Worm (Caenorhabditis elegans) whole organism, L4 larva: ENCODE data around the gene D1054.8.

ENCODE experiments used
- F37D6.2 ChIP-seq: sonication (generic microtip); optimal IDR thresholded peaks from 2 replicates; lab custom pipeline; 2016; ENCODE audit warnings: mild to moderate bottlenecking, missing genetic modification characterization, missing compliant biosample characterization
- F44E2.7 ChIP-seq: fragments of 200-800 bp; sonication (Bioruptor generic); IDR thresholded peaks from 2 replicates; pipeline ENCODE4 v2.1.2; 2022; ENCODE audit warnings: missing genetic modification characterization, missing compliant biosample characterization
- F49E8.2 ChIP-seq: sonication (generic microtip); optimal IDR thresholded peaks from 2 replicates; lab custom pipeline; 2016; ENCODE audit warnings: missing compliant biosample characterization, mild to moderate bottlenecking, missing genetic modification characterization, borderline replicate concordance
- T20F7.1 ChIP-seq: fragments of 200-800 bp; sonication (Bioruptor generic); optimal IDR thresholded peaks from 2 replicates; lab custom pipeline; 2018; ENCODE audit warnings: mild to moderate bottlenecking, missing genetic modification characterization, missing compliant biosample characterization
- Y105C5A.15 ChIP-seq: fragments of 200-800 bp; sonication (Bioruptor generic); IDR thresholded peaks from 2 replicates; pipeline ENCODE4 v1.3.6; 2022; ENCODE audit warnings: missing genetic modification characterization, missing compliant biosample characterization
- Y5F2A.4 ChIP-seq: fragments of 200-800 bp; sonication (Bioruptor generic); optimal IDR thresholded peaks from 2 replicates; lab custom pipeline; 2018; ENCODE audit warnings: mild to moderate bottlenecking, missing genetic modification characterization, missing compliant biosample characterization
- Y75B8A.6 ChIP-seq: fragments of 200-800 bp; sonication (Bioruptor generic); IDR thresholded peaks from 2 replicates; pipeline ENCODE4 v1.3.6; 2022; ENCODE audit warnings: missing genetic modification reagents, missing genetic modification characterization, missing compliant biosample characterization
- ZK337.2 ChIP-seq: fragments of 200-800 bp; sonication (Bioruptor generic); IDR thresholded peaks from 2 replicates; pipeline ENCODE4 v1.3.6; 2022; ENCODE audit warnings: missing genetic modification reagents, missing genetic modification characterization, missing compliant biosample characterization
- aha-1 ChIP-seq: fragments of 150-350 bp; peaks from one replicate; lab custom pipeline; 2014; ENCODE audit warnings: missing biosample characterization, missing genetic modification characterization
- ceh-28 ChIP-seq: fragments of 150-350 bp; optimal IDR thresholded peaks from 2 replicates; lab custom pipeline; 2014; ENCODE audit warnings: missing biosample characterization, missing genetic modification reagents, missing genetic modification characterization
- cey-2 ChIP-seq: sonication (generic microtip); optimal IDR thresholded peaks from 3 replicates; lab custom pipeline; 2017; ENCODE audit warnings: missing genetic modification characterization, mild to moderate bottlenecking, missing compliant biosample characterization, antibody characterized with exemption, borderline replicate concordance; ENCODE audit not compliant: insufficient read depth
- daf-12 ChIP-seq: fragments of 150-350 bp; optimal IDR thresholded peaks from 2 replicates; lab custom pipeline; 2014; ENCODE audit warnings: missing biosample characterization, missing genetic modification reagents, missing genetic modification characterization
- daf-19 ChIP-seq: fragments of 200-800 bp; sonication (Bioruptor generic); conservative IDR thresholded peaks from 2 replicates; pipeline ENCODE4 v1.3.6; 2022; ENCODE audit warnings: missing genetic modification characterization, missing compliant biosample characterization
- dmd-9 ChIP-seq: fragments of 200-800 bp; sonication (Bioruptor generic); IDR thresholded peaks from 2 replicates; pipeline ENCODE4 v1.3.6; 2022; ENCODE audit warnings: missing genetic modification reagents, missing genetic modification characterization, missing compliant biosample characterization
- dpl-1 ChIP-seq: fragments of 150-350 bp; optimal IDR thresholded peaks from 2 replicates; lab custom pipeline; 2014; ENCODE audit warnings: missing biosample characterization, missing genetic modification reagents, missing genetic modification characterization
- duxl-1 ChIP-seq: sonication (generic microtip); optimal IDR thresholded peaks from 2 replicates; lab custom pipeline; 2016; ENCODE audit warnings: mild to moderate bottlenecking, missing genetic modification characterization, moderate library complexity, missing compliant biosample characterization; ENCODE audit not compliant: poor library complexity
- egl-27 ChIP-seq: sonication (generic microtip); optimal IDR thresholded peaks from 3 replicates; lab custom pipeline; 2017; ENCODE audit warnings: missing biosample characterization, missing genetic modification reagents, missing genetic modification characterization
- gei-8 ChIP-seq: fragments of 200-800 bp; sonication (Bioruptor generic); optimal IDR thresholded peaks from 2 replicates; lab custom pipeline; 2018; ENCODE audit warnings: mild to moderate bottlenecking, missing genetic modification characterization, missing compliant biosample characterization
- hif-1 ChIP-seq, 2 experiments: sonication (generic microtip); optimal IDR thresholded peaks; 2 replicates each; lab custom pipeline; 2016 to 2017; ENCODE audit warnings: missing compliant biosample characterization in 2 of 2, missing genetic modification characterization in 2 of 2, missing genetic modification reagents in 2 of 2, missing genotype in 2 of 2, mild to moderate bottlenecking in 1 of 2
- hlh-11 ChIP-seq: fragments of 200-800 bp; sonication (Bioruptor generic); optimal IDR thresholded peaks from 2 replicates; lab custom pipeline; 2018; ENCODE audit warnings: mild to moderate bottlenecking, missing genetic modification characterization, missing compliant biosample characterization
- hlh-30 ChIP-seq: sonication (generic microtip); optimal IDR thresholded peaks from 2 replicates; lab custom pipeline; 2017; ENCODE audit warnings: antibody characterized with exemption, mild to moderate bottlenecking, missing genetic modification characterization, missing compliant biosample characterization; ENCODE audit not compliant: insufficient read depth
- lin-13 ChIP-seq: fragments of 150-350 bp; optimal IDR thresholded peaks from 2 replicates; lab custom pipeline; 2014; ENCODE audit warnings: missing biosample characterization, missing genetic modification reagents, missing genetic modification characterization
- lsy-2 ChIP-seq, 2 experiments: fragments of 150-350 bp in 1 of 2; sonication (generic microtip) in 1 of 2; optimal IDR thresholded peaks; 2 replicates each; lab custom pipeline; 2014 to 2017; ENCODE audit warnings: missing biosample characterization in 2 of 2, missing genetic modification characterization in 2 of 2
- mdl-1 ChIP-seq, 2 experiments: fragments of 150-350 bp in 1 of 2; sonication (generic microtip) in 1 of 2; optimal IDR thresholded peaks; 2 replicates each; lab custom pipeline; 2014 to 2017; ENCODE audit warnings: missing biosample characterization in 2 of 2, missing genetic modification characterization in 2 of 2
- mep-1 ChIP-seq: fragments of 150-350 bp; sonication (generic microtip); optimal IDR thresholded peaks from 3 replicates; lab custom pipeline; 2014; ENCODE audit warnings: missing biosample characterization, missing genetic modification characterization
- mes-2 ChIP-seq: sonication (generic microtip); optimal IDR thresholded peaks from 2 replicates; lab custom pipeline; 2016; ENCODE audit warnings: missing genotype, mild to moderate bottlenecking, missing genetic modification characterization, missing compliant biosample characterization; ENCODE audit not compliant: poor library complexity, severe bottlenecking
- mxl-2 ChIP-seq: fragments of 200-800 bp; sonication (Bioruptor generic); conservative IDR thresholded peaks from 2 replicates; pipeline ENCODE4 v1.3.6; 2022; ENCODE audit warnings: missing genetic modification reagents, missing genetic modification characterization, missing compliant biosample characterization
- mxl-3 ChIP-seq: fragments of 200-800 bp; sonication (Bioruptor generic); optimal IDR thresholded peaks from 2 replicates; lab custom pipeline; 2018; ENCODE audit warnings: mild to moderate bottlenecking, missing genetic modification characterization, missing compliant biosample characterization
- nhr-111 ChIP-seq: fragments of 200-800 bp; sonication (Bioruptor generic); optimal IDR thresholded peaks from 2 replicates; lab custom pipeline; 2018; ENCODE audit warnings: mild to moderate bottlenecking, missing genetic modification characterization, missing compliant biosample characterization
- nhr-28 ChIP-seq: fragments of 150-350 bp; optimal IDR thresholded peaks from 2 replicates; lab custom pipeline; 2014; ENCODE audit warnings: missing biosample characterization, missing genetic modification characterization
- nhr-6 ChIP-seq: fragments of 150-350 bp; optimal IDR thresholded peaks from 2 replicates; lab custom pipeline; 2014; ENCODE audit warnings: missing biosample characterization, missing genetic modification characterization
- nhr-77 ChIP-seq: fragments of 150-350 bp; optimal IDR thresholded peaks from 2 replicates; lab custom pipeline; 2014; ENCODE audit warnings: missing biosample characterization, missing genetic modification characterization
- php-3 ChIP-seq: fragments of 200-800 bp; sonication (Bioruptor generic); IDR thresholded peaks from 2 replicates; pipeline ENCODE4 v1.3.6; 2022; ENCODE audit warnings: missing genetic modification reagents, missing genetic modification characterization, missing compliant biosample characterization
- rbr-2 ChIP-seq: sonication (generic microtip); optimal IDR thresholded peaks from 2 replicates; lab custom pipeline; 2016; ENCODE audit warnings: missing genotype, missing genetic modification characterization, missing compliant biosample characterization
- saeg-2 ChIP-seq: fragments of 200-800 bp; sonication (Bioruptor generic); IDR thresholded peaks from 2 replicates; pipeline ENCODE4 v1.3.6; 2022; ENCODE audit warnings: missing genetic modification reagents, missing genetic modification characterization, missing compliant biosample characterization
- set-16 ChIP-seq: fragments of 200-800 bp; sonication (Bioruptor generic); IDR thresholded peaks from 2 replicates; pipeline ENCODE4 v1.3.6; 2022; ENCODE audit warnings: missing genetic modification reagents, missing genetic modification characterization, missing compliant biosample characterization
- spr-1 ChIP-seq: sonication (generic microtip); optimal IDR thresholded peaks from 2 replicates; lab custom pipeline; 2016; ENCODE audit warnings: mild to moderate bottlenecking, missing genetic modification characterization, missing compliant biosample characterization
- tra-1 ChIP-seq: fragments of 200-800 bp; sonication (Bioruptor generic); IDR thresholded peaks from 2 replicates; pipeline ENCODE4 v1.3.6; 2022; ENCODE audit warnings: missing genetic modification reagents, missing genetic modification characterization, missing compliant biosample characterization
- unc-130 ChIP-seq: sonication (generic microtip); optimal IDR thresholded peaks from 2 replicates; lab custom pipeline; 2016; ENCODE audit warnings: missing genetic modification reagents, missing genetic modification characterization, missing compliant biosample characterization
- zip-2 ChIP-seq: fragments of 150-350 bp; optimal IDR thresholded peaks from 2 replicates; lab custom pipeline; 2014; ENCODE audit warnings: missing biosample characterization, missing genetic modification characterization
- ztf-11 ChIP-seq: fragments of 150-350 bp; optimal IDR thresholded peaks from 2 replicates; lab custom pipeline; 2014; ENCODE audit warnings: missing biosample characterization, missing genetic modification characterization

Gene D1054.8

ce11 chrV:10784011-10784410 is at the start of gene D1054.8:
D1054.8 (plus strand) TSS chrV:10784311.
- TF ChIP-seq lin-13 (GFP tag; lab: Kevin White, UChicago) (no peak), nhr-28 (tag; lab: Kevin White, UChicago) (peak; percentile 2)

ce11 chrV:10736756-10737155 is 47.4 kb upstream of the D1054.8 start, which contains the start of the genes mre-11 and wdr-5.3:
mre-11 (minus strand) TSS chrV:10736868.
wdr-5.3 (plus strand) TSS chrV:10737116.
- TF ChIP-seq hlh-30, result no peak
- no peak for TF ChIP-seq Y105C5A.15
- no peak for TF ChIP-seq ceh-28 (tag; lab: Kevin White, UChicago)
- TF ChIP-seq mxl-2 (GFP tag; lab: Robert Waterston, UW), result no peak
- peak; percentile 52 for TF ChIP-seq aha-1 (tag; lab: Kevin White, UChicago)
- peak; percentile 59 for TF ChIP-seq unc-130 (GFP tag; lab: Kevin White, UChicago)
- TF ChIP-seq ZK337.2 (GFP tag; lab: Robert Waterston, UW), result peak; percentile 74
- TF ChIP-seq lsy-2 (tag; optimal IDR thresholded peaks at IDR 0.05; lab: Kevin White, UChicago), result no peak
- no peak for TF ChIP-seq tra-1
- peak; percentile 94 for TF ChIP-seq dpl-1 (GFP tag; lab: Kevin White, UChicago)
- peak; percentile 42 for TF ChIP-seq hlh-11
- TF ChIP-seq rbr-2, result peak; percentile 7
- no peak for TF ChIP-seq saeg-2 (GFP tag; lab: Robert Waterston, UW)
- TF ChIP-seq dmd-9 (GFP tag; lab: Robert Waterston, UW), result 0 out of 2 replicates have a peak, but pooled peaks have one; percentile 26
- TF ChIP-seq mes-2, result peak; percentile 98
- peak in 1 of 2 experiments; percentile 6 for TF ChIP-seq mdl-1 (tag; optimal IDR thresholded peaks at IDR 0.05; lab: Kevin White, UChicago)
- peak; percentile 18 for TF ChIP-seq nhr-28 (tag; lab: Kevin White, UChicago)
- TF ChIP-seq duxl-1 (tag; lab: Kevin White, UChicago), result peak; percentile 18
- TF ChIP-seq mxl-3, result peak; percentile 4
- no peak for TF ChIP-seq spr-1 (tag; lab: Kevin White, UChicago)
- peak; percentile 65 for TF ChIP-seq nhr-6 (tag; lab: Kevin White, UChicago)
- no peak for TF ChIP-seq F44E2.7 (GFP tag; lab: Robert Waterston, UW)
- TF ChIP-seq daf-19 (GFP tag; lab: Robert Waterston, UW), result no peak
- TF ChIP-seq nhr-111 (GFP tag; lab: Kevin White, UChicago), result no peak
- no peak for TF ChIP-seq cey-2 (tag; lab: Kevin White, UChicago)
- no peak for TF ChIP-seq zip-2 (tag; lab: Kevin White, UChicago)
- peak; percentile 28 for TF ChIP-seq T20F7.1 (GFP tag; lab: Kevin White, UChicago)
- no peak for TF ChIP-seq nhr-77 (tag; lab: Kevin White, UChicago)
- no peak for TF ChIP-seq set-16 (GFP tag; lab: Robert Waterston, UW)
- no peak for TF ChIP-seq egl-27 (tag; lab: Kevin White, UChicago)

ce11 chrV:10741357-10741756 is 42.8 kb upstream of the D1054.8 start, which contains the start of gene ZC302.3:
ZC302.3 (minus strand) TSS chrV:10741457.
- TF ChIP-seq Y5F2A.4 (GFP tag; lab: Kevin White, UChicago), result no peak
- no peak for TF ChIP-seq nhr-28 (tag; lab: Kevin White, UChicago)
- TF ChIP-seq gei-8 (GFP tag; lab: Kevin White, UChicago), result no peak
- TF ChIP-seq hif-1 (tag; optimal IDR thresholded peaks at IDR 0.05; lab: Kevin White, UChicago), result no peak
- TF ChIP-seq php-3, result no peak
- no peak for TF ChIP-seq F37D6.2 (tag; lab: Kevin White, UChicago)
- TF ChIP-seq F49E8.2, result no peak
- no peak for TF ChIP-seq mxl-3
- TF ChIP-seq mep-1 (tag; lab: Kevin White, UChicago), result no peak
- no peak for TF ChIP-seq daf-12 (tag; lab: Kevin White, UChicago)
- TF ChIP-seq ztf-11 (tag; lab: Kevin White, UChicago), result no peak
- TF ChIP-seq Y75B8A.6 (GFP tag; lab: Robert Waterston, UW), result no peak
- no peak for TF ChIP-seq hlh-30
- no peak for TF ChIP-seq set-16 (GFP tag; lab: Robert Waterston, UW)
